Fruit fly (Drosophila melanogaster): ENCODE measurements around the gene CG6231.

DNA sequence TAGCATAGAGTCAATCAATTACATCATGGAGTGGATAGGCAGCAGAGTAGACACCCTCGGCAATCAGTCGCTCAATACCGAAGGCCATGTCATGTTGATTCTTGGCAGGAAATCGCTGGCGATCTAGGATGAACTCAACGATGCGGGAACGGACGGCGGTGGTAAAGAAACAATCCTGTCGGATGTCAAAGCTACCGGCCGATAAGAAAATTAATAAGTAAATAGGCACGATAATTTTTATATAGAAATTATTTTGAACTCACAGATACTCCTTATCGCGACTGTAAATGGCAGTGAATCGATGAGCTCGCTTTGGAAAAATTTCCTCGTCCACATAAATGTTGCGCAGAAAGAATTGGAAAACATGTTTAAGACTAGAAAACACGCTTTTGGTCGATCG lies 5.5 kb upstream of the CG6231 start:
- TF ChIP-seq Dll (optimal IDR thresholded peaks at IDR 0.05) (no peak), psq (optimal IDR thresholded peaks at IDR 0.05) (no peak)
